Worm (Caenorhabditis elegans): ENCODE measurements around the gene F41G3.20.

F41G3.20 gene

DNA sequence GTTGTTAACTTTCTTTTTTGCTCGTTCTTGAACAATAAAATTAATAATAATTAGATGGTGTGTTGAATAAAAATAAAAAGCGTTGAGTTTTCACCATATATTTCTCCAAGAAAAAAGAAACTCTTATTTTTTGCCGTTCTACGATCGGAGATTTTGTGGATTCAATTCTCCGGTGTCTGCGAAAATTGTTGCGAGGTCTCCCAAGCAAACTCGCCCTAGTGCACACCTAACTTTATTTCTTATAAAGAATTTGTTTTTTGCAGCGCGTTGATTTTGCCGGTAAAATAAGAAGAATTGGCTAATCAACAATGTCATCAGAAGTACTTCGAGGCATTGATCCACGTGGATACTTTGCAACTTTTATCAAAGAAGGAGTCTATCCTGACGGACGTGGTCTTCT lies 9.4 kb downstream of the F41G3.20 start, which contains the start of gene exos-8:
exos-8 (plus strand) TSS at position 264 of the 400 bp plus-strand sequence.
- TF ChIP-seq fax-1 (tag; optimal IDR thresholded peaks at IDR 0.05), result peak; percentile 91
- TF ChIP-seq C08G9.2 (tag; optimal IDR thresholded peaks at IDR 0.05), result peak; percentile 93
- peak; percentile 11 for TF ChIP-seq T23F11.4 (GFP tag; optimal IDR thresholded peaks at IDR 0.05)
- TF ChIP-seq ztf-16 (tag; optimal IDR thresholded peaks at IDR 0.05), result peak; percentile 30
- no peak for TF ChIP-seq ceh-22 (tag; optimal IDR thresholded peaks at IDR 0.05)
- TF ChIP-seq ceh-48 (tag; optimal IDR thresholded peaks at IDR 0.05), result no peak
- no peak for TF ChIP-seq ama-1 (optimal IDR thresholded peaks at IDR 0.05)
- TF ChIP-seq hlh-15 (tag; optimal IDR thresholded peaks at IDR 0.05), result peak; percentile 38
- peak; percentile 77 for TF ChIP-seq F13H6.1 (tag; optimal IDR thresholded peaks at IDR 0.05)
- TF ChIP-seq pat-9 (tag; optimal IDR thresholded peaks at IDR 0.05), result no peak
- no peak for TF ChIP-seq pha-4 (tag; optimal IDR thresholded peaks at IDR 0.05)
- no peak for TF ChIP-seq eyg-1 (tag; optimal IDR thresholded peaks at IDR 0.05)
- peak; percentile 95 for TF ChIP-seq ref-2 (tag; optimal IDR thresholded peaks at IDR 0.05)
- peak; percentile 76 for TF ChIP-seq ets-4 (tag; optimal IDR thresholded peaks at IDR 0.05)
- peak; percentile 96 for TF ChIP-seq tbx-2 (tag; optimal IDR thresholded peaks at IDR 0.05)
- TF ChIP-seq pros-1 (tag; optimal IDR thresholded peaks at IDR 0.05), result no peak
- TF ChIP-seq che-1 (tag; optimal IDR thresholded peaks at IDR 0.05), result no peak
- TF ChIP-seq dmd-4 (tag; optimal IDR thresholded peaks at IDR 0.05; ENCODE audit: borderline replicate concordance), result peak; percentile 72
- TF ChIP-seq unc-55 (GFP tag; optimal IDR thresholded peaks at IDR 0.05), result no peak
- no peak for TF ChIP-seq K02D7.2 (tag; optimal IDR thresholded peaks at IDR 0.05)
- TF ChIP-seq zip-5 (tag; optimal IDR thresholded peaks at IDR 0.05), result peak; percentile 91
- no peak for TF ChIP-seq elt-2 (tag; optimal IDR thresholded peaks at IDR 0.05)
- peak; percentile 85 for TF ChIP-seq unc-42 (tag; optimal IDR thresholded peaks at IDR 0.05)
- TF ChIP-seq hlh-13 (GFP tag; optimal IDR thresholded peaks at IDR 0.05), result peak; percentile 21
- TF ChIP-seq fkh-6 (tag; optimal IDR thresholded peaks at IDR 0.05), result peak; percentile 59
- TF ChIP-seq unc-86 (tag; optimal IDR thresholded peaks at IDR 0.05), result peak; percentile 49
- peak; percentile 56 for TF ChIP-seq pqm-1 (tag; optimal IDR thresholded peaks at IDR 0.05)
- TF ChIP-seq tbx-7 (tag; optimal IDR thresholded peaks at IDR 0.05), result peak; percentile 83
- peak; percentile 97 for TF ChIP-seq ceh-31 (tag; optimal IDR thresholded peaks at IDR 0.05)
- TF ChIP-seq ceh-2 (tag; optimal IDR thresholded peaks at IDR 0.05), result peak; percentile 90
- TF ChIP-seq ahr-1 (tag; optimal IDR thresholded peaks at IDR 0.05), result peak; percentile 58
- peak; percentile 67 for TF ChIP-seq ceh-19 (GFP tag; optimal IDR thresholded peaks at IDR 0.05)
- no peak for TF ChIP-seq lin-11 (tag; optimal IDR thresholded peaks at IDR 0.05)
- peak; percentile 59 for TF ChIP-seq ceh-18 (tag; optimal IDR thresholded peaks at IDR 0.05)
- TF ChIP-seq madf-2 (tag; optimal IDR thresholded peaks at IDR 0.05), result peak; percentile 9
- TF ChIP-seq hlh-8 (tag; optimal IDR thresholded peaks at IDR 0.05), result peak; percentile 76
- TF ChIP-seq nfya-1 (tag; optimal IDR thresholded peaks at IDR 0.05), result peak; percentile 1
- peak; percentile 91 for TF ChIP-seq ceh-14 (tag; optimal IDR thresholded peaks at IDR 0.05)
- peak; percentile 74 for TF ChIP-seq lim-6 (tag; optimal IDR thresholded peaks at IDR 0.05)
- peak; percentile 28 for TF ChIP-seq sox-4 (tag; optimal IDR thresholded peaks at IDR 0.05)
- TF ChIP-seq unc-3 (GFP tag; conservative IDR thresholded peaks at IDR 0.05), result no peak
- peak; percentile 64 for TF ChIP-seq unc-3 (tag; optimal IDR thresholded peaks at IDR 0.05)
- peak; percentile 91 for TF ChIP-seq rnt-1 (tag; optimal IDR thresholded peaks at IDR 0.05)
- TF ChIP-seq nhr-232 (tag; optimal IDR thresholded peaks at IDR 0.05), result no peak
- peak; percentile 49 for TF ChIP-seq ttx-3 (tag; optimal IDR thresholded peaks at IDR 0.05)
- TF ChIP-seq odd-2 (tag; optimal IDR thresholded peaks at IDR 0.05), result no peak
- TF ChIP-seq gmeb-2 (tag; optimal IDR thresholded peaks at IDR 0.05), result no peak
- TF ChIP-seq pha-2 (tag; optimal IDR thresholded peaks at IDR 0.05), result no peak
- peak; percentile 39 for TF ChIP-seq hlh-6 (tag; optimal IDR thresholded peaks at IDR 0.05)
- TF ChIP-seq syd-9 (tag; optimal IDR thresholded peaks at IDR 0.05), result peak; percentile 49
- peak; percentile 72 for TF ChIP-seq ceh-34 (tag; optimal IDR thresholded peaks at IDR 0.05)

All from whole organism, late embryonic.